Fruit fly (Drosophila melanogaster) whole organism, embryonic: ENCODE data around the gene CG13991.
A peak's percentile ranks its signal among the peaks of the same experiment; 100 is the strongest.

ENCODE experiments used
- Awh ChIP-seq: fragments of 200-800 bp; sonication (Bioruptor generic); IDR thresholded peaks from 2 replicates; pipeline ENCODE4, ENCODE4 v1.3.6; 2022; ENCODE audit warnings: missing biosample characterization, missing genetic modification characterization
- B-H2 ChIP-seq: fragments of 200-800 bp; sonication (Bioruptor generic); optimal IDR thresholded peaks from 2 replicates; lab custom pipeline; 2018; ENCODE audit warnings: missing biosample characterization, mild to moderate bottlenecking, missing genetic modification characterization
- CG10462 ChIP-seq: fragments of 200-800 bp; sonication (Bioruptor generic); optimal IDR thresholded peaks from 2 replicates; lab custom pipeline; 2016; ENCODE audit warnings: missing biosample characterization, missing genetic modification characterization
- CG10979 ChIP-seq: fragments of 200-800 bp; sonication (Bioruptor generic); optimal IDR thresholded peaks from 2 replicates; lab custom pipeline; 2018; ENCODE audit warnings: missing biosample characterization, mild to moderate bottlenecking, missing genetic modification characterization, moderate library complexity
- CG13123 ChIP-seq: fragments of 200-800 bp; sonication (Bioruptor generic); optimal IDR thresholded peaks from 2 replicates; lab custom pipeline; 2016; ENCODE audit warnings: missing biosample characterization, missing genetic modification characterization
- CG14860 ChIP-seq: fragments of 200-800 bp; sonication (Bioruptor generic); IDR thresholded peaks from 3 replicates; pipeline ENCODE4 v1.3.6; 2022; ENCODE audit warnings: missing biosample characterization, missing genetic modification characterization; ENCODE audit not compliant: partially characterized antibody
- CG15479 ChIP-seq: fragments of 200-800 bp; sonication (Bioruptor generic); optimal IDR thresholded peaks from 3 replicates; lab custom pipeline; 2019; ENCODE audit warnings: missing biosample characterization, mild to moderate bottlenecking, missing genetic modification characterization, moderate library complexity
- CG15696 ChIP-seq: fragments of 200-800 bp; sonication (Bioruptor generic); optimal IDR thresholded peaks from 2 replicates; lab custom pipeline; 2019; ENCODE audit warnings: missing biosample characterization, mild to moderate bottlenecking, missing genetic modification characterization, moderate library complexity
- CG16813 ChIP-seq: fragments of 200-800 bp; sonication (Bioruptor generic); IDR thresholded peaks from 3 replicates; pipeline ENCODE4 v1.3.6; 2022; ENCODE audit warnings: missing biosample characterization, missing genetic modification characterization; ENCODE audit not compliant: partially characterized antibody
- CG2120 ChIP-seq: fragments of 200-800 bp; sonication (Bioruptor generic); optimal IDR thresholded peaks from 3 replicates; lab custom pipeline; 2016; ENCODE audit warnings: missing biosample characterization, missing genetic modification characterization
- CG2712 ChIP-seq: fragments of 200-800 bp; optimal IDR thresholded peaks from 3 replicates; lab custom pipeline; 2019; ENCODE audit warnings: missing biosample characterization, mild to moderate bottlenecking, missing genetic modification characterization, moderate library complexity
- CG33557 ChIP-seq: fragments of 200-800 bp; sonication (Bioruptor generic); optimal IDR thresholded peaks from 2 replicates; lab custom pipeline; 2019; ENCODE audit warnings: missing biosample characterization, mild to moderate bottlenecking, missing genetic modification characterization, moderate library complexity
- CG7745 ChIP-seq: fragments of 200-800 bp; sonication (Bioruptor generic); optimal IDR thresholded peaks from 2 replicates; lab custom pipeline; 2018; ENCODE audit warnings: missing biosample characterization, mild to moderate bottlenecking, missing genetic modification characterization, moderate library complexity
- CG9876 ChIP-seq: fragments of 200-800 bp; sonication (Bioruptor generic); optimal IDR thresholded peaks from 2 replicates; lab custom pipeline; 2016; ENCODE audit warnings: missing biosample characterization, missing genetic modification characterization
- CTCF ChIP-seq: fragments of 200-800 bp; sonication (Bioruptor generic); optimal IDR thresholded peaks from 2 replicates; lab custom pipeline; 2017; ENCODE audit warnings: missing biosample characterization, mild to moderate bottlenecking, missing genetic modification characterization, moderate library complexity
- Gug ChIP-seq: fragments of 200-800 bp; sonication (Bioruptor generic); IDR thresholded peaks from 4 replicates; pipeline ENCODE4 v1.3.6; 2022; ENCODE audit warnings: missing biosample characterization, missing genetic modification characterization
- HLH54F ChIP-seq: fragments of 200-800 bp; sonication (Bioruptor generic); optimal IDR thresholded peaks from 3 replicates; lab custom pipeline; 2016; ENCODE audit warnings: missing biosample characterization, missing genetic modification characterization
- HLHmδ ChIP-seq: fragments of 200-800 bp; sonication (Bioruptor generic); optimal IDR thresholded peaks from 2 replicates; lab custom pipeline; 2018; ENCODE audit warnings: missing biosample characterization, mild to moderate bottlenecking, missing genetic modification characterization, moderate library complexity
- Lpt ChIP-seq: fragments of >200 bp; optimal IDR thresholded peaks from 2 replicates; lab custom pipeline; 2018; ENCODE audit warnings: missing biosample characterization, missing genetic modification characterization
- MESR4 ChIP-seq: fragments of 200-800 bp; sonication (Bioruptor generic); optimal IDR thresholded peaks from 2 replicates; lab custom pipeline; 2018; ENCODE audit warnings: missing biosample characterization, mild to moderate bottlenecking, missing genetic modification characterization, moderate library complexity
- Med ChIP-seq: fragments of 200-800 bp; sonication (Bioruptor generic); peaks from one replicate; lab custom pipeline; 2016; ENCODE audit warnings: missing biosample characterization, missing genetic modification characterization, mild to moderate bottlenecking, inconsistent platforms, moderate library complexity
- NC2β ChIP-seq: fragments of 200-800 bp; sonication (Bioruptor generic); optimal IDR thresholded peaks from 2 replicates; lab custom pipeline; 2016; ENCODE audit warnings: missing biosample characterization, missing genetic modification characterization
- Nf-YB ChIP-seq: fragments of 200-800 bp; sonication (Bioruptor generic); optimal IDR thresholded peaks from 3 replicates; lab custom pipeline; 2019; ENCODE audit warnings: missing biosample characterization, mild to moderate bottlenecking, missing genetic modification characterization, moderate library complexity
- Poxn ChIP-seq: fragments of 200-800 bp; sonication (Bioruptor generic); IDR thresholded peaks from 2 replicates; pipeline ENCODE4 v1.3.6; 2022; ENCODE audit warnings: missing biosample characterization, missing genetic modification characterization
- Sin3A ChIP-seq: fragments of >200 bp; optimal IDR thresholded peaks from 2 replicates; lab custom pipeline; 2018
- Vsx1 ChIP-seq: fragments of 200-800 bp; sonication (Bioruptor generic); optimal IDR thresholded peaks from 2 replicates; lab custom pipeline; 2017; ENCODE audit warnings: missing biosample characterization, mild to moderate bottlenecking, missing genetic modification characterization, missing genetic modification reagents
- ab ChIP-seq: fragments of 200-800 bp; sonication (Bioruptor generic); optimal IDR thresholded peaks from 2 replicates; lab custom pipeline; 2016; ENCODE audit warnings: missing biosample characterization, missing genetic modification characterization
- br ChIP-seq: fragments of >200 bp; optimal IDR thresholded peaks from 2 replicates; lab custom pipeline; 2017
- cad ChIP-seq: fragments of >200 bp; optimal IDR thresholded peaks from 2 replicates; lab custom pipeline; 2017; ENCODE audit warnings: missing biosample characterization, missing genetic modification characterization
- chinmo ChIP-seq: fragments of 200-800 bp; sonication (Bioruptor generic); IDR thresholded peaks from 4 replicates; pipeline ENCODE4 v1.3.6; 2022; ENCODE audit warnings: missing biosample characterization, missing genetic modification characterization; ENCODE audit not compliant: partially characterized antibody
- ci ChIP-seq: fragments of 200-800 bp; sonication (Bioruptor generic); IDR thresholded peaks from 3 replicates; pipeline ENCODE4 v1.3.6; 2022; ENCODE audit warnings: missing biosample characterization, missing genetic modification characterization
- croc ChIP-seq: fragments of 200-800 bp; sonication (Bioruptor generic); conservative IDR thresholded peaks from 3 replicates; pipeline ENCODE4 v1.3.6; 2022; ENCODE audit warnings: missing biosample characterization, missing genetic modification characterization
- cwo ChIP-seq: fragments of 200-800 bp; sonication (Bioruptor generic); optimal IDR thresholded peaks from 3 replicates; lab custom pipeline; 2017; ENCODE audit warnings: missing biosample characterization, missing genetic modification characterization, mild to moderate bottlenecking, moderate library complexity, missing genetic modification reagents
- dimm ChIP-seq: fragments of 200-800 bp; sonication (Bioruptor generic); IDR thresholded peaks from 2 replicates; pipeline ENCODE4 v1.3.6; 2022; ENCODE audit warnings: missing biosample characterization, missing genetic modification characterization
- dm ChIP-seq: fragments of 200-800 bp; sonication (Bioruptor generic); optimal IDR thresholded peaks from 3 replicates; lab custom pipeline; 2016; ENCODE audit warnings: missing biosample characterization, missing genetic modification characterization
- grn ChIP-seq: fragments of 200-800 bp; sonication (Bioruptor generic); optimal IDR thresholded peaks from 3 replicates; lab custom pipeline; 2017; ENCODE audit warnings: missing biosample characterization, missing genetic modification characterization
- gsb-n ChIP-seq: fragments of 200-800 bp; sonication (Bioruptor generic); optimal IDR thresholded peaks from 3 replicates; lab custom pipeline; 2018; ENCODE audit warnings: missing biosample characterization, mild to moderate bottlenecking, missing genetic modification characterization
- hb ChIP-seq: fragments of 200-800 bp; sonication (Bioruptor generic); IDR thresholded peaks from 3 replicates; pipeline ENCODE4 v1.3.6; 2022; ENCODE audit warnings: missing biosample characterization, missing genetic modification characterization; ENCODE audit not compliant: partially characterized antibody
- ken ChIP-seq: fragments of 200-800 bp; sonication (Bioruptor generic); IDR thresholded peaks from 3 replicates; pipeline ENCODE4 v1.3.6; 2022; ENCODE audit warnings: missing biosample characterization, missing genetic modification characterization
- oc ChIP-seq: fragments of 200-800 bp; sonication (Bioruptor generic); optimal IDR thresholded peaks from 2 replicates; lab custom pipeline; 2018; ENCODE audit warnings: missing biosample characterization, mild to moderate bottlenecking, missing genetic modification characterization, moderate library complexity
- pan ChIP-seq, 4 experiments: fragments of >200 bp in 3 of 4; fragments of 200-800 bp in 1 of 4; sonication (Bioruptor generic) in 1 of 4; optimal IDR thresholded peaks in 3 of 4; IDR thresholded peaks in 1 of 4; 2 replicates each; pipeline versions ENCODE4 v1.3.6 to Lab custom; 2017 to 2022; ENCODE audit warnings: missing biosample characterization in 2 of 4, missing genetic modification characterization in 2 of 4, mixed read lengths in 1 of 4
- phol ChIP-seq: fragments of 200-800 bp; sonication (Bioruptor generic); optimal IDR thresholded peaks from 3 replicates; lab custom pipeline; 2018; ENCODE audit warnings: missing biosample characterization, mild to moderate bottlenecking, missing genetic modification characterization, moderate library complexity
- sd ChIP-seq: fragments of 200-800 bp; sonication (Bioruptor generic); optimal IDR thresholded peaks from 3 replicates; lab custom pipeline; 2018; ENCODE audit warnings: missing biosample characterization, mild to moderate bottlenecking, missing genetic modification characterization, moderate library complexity
- sens ChIP-seq: fragments of 200-800 bp; sonication (Bioruptor generic); peaks from one replicate; lab custom pipeline; 2016; ENCODE audit warnings: missing biosample characterization, missing genetic modification characterization
- so ChIP-seq: fragments of 200-800 bp; sonication (Bioruptor generic); IDR thresholded peaks from 3 replicates; pipeline ENCODE4 v1.3.6; 2022; ENCODE audit warnings: missing biosample characterization, missing genetic modification characterization
- sug ChIP-seq: fragments of 200-800 bp; optimal IDR thresholded peaks from 2 replicates; lab custom pipeline; 2019; ENCODE audit warnings: missing biosample characterization, mild to moderate bottlenecking, missing genetic modification characterization, moderate library complexity
- tna ChIP-seq: fragments of 200-800 bp; sonication (Bioruptor generic); IDR thresholded peaks from 2 replicates; pipeline ENCODE4 v1.3.6; 2022; ENCODE audit warnings: missing biosample characterization, missing genetic modification characterization; ENCODE audit not compliant: partially characterized antibody
- toy ChIP-seq: fragments of 200-800 bp; sonication (Bioruptor generic); IDR thresholded peaks from 2 replicates; pipeline ENCODE4 v1.3.6; 2022; ENCODE audit warnings: missing biosample characterization, missing genetic modification characterization
- vfl ChIP-seq: fragments of 200-800 bp; sonication (Bioruptor generic); optimal IDR thresholded peaks from 2 replicates; lab custom pipeline; 2016; ENCODE audit warnings: missing biosample characterization, missing genetic modification characterization
- zen2 ChIP-seq: fragments of 200-800 bp; sonication (Bioruptor generic); IDR thresholded peaks from 3 replicates; pipeline ENCODE4 v1.3.6; 2022; ENCODE audit warnings: missing biosample characterization, missing genetic modification characterization; ENCODE audit not compliant: partially characterized antibody

CG13991 gene

dm6 chr2L:6177141-6177540 is 38.0 kb downstream of the CG13991 start (continued):
- TF ChIP-seq CG14860 (GFP tag; lab: Robert Waterston, UW) (peak; percentile 33; the same call in 1 of the 3 replicates), vfl (no peak), cwo (GFP tag; lab: Kevin White, UChicago) (no peak), CG2120 (no peak), croc (GFP tag; lab: Robert Waterston, UW) (no peak), dimm (GFP tag; lab: Robert Waterston, UW) (no peak), dm (GFP tag; lab: Kevin White, UChicago) (no peak), chinmo (GFP tag; lab: Robert Waterston, UW) (no peak), CG2712 (tag; lab: Kevin White, UChicago) (no peak), toy (GFP tag; lab: Robert Waterston, UW) (no peak), CG16813 (GFP tag; lab: Robert Waterston, UW) (0 out of 3 replicates have a peak, but pooled peaks have one; percentile 33), CG10462 (GFP tag; lab: Kevin White, UChicago) (no peak), cad (no peak), CG33557 (GFP tag; lab: Kevin White, UChicago) (peak; percentile 7), br (no peak), B-H2 (GFP tag; lab: Kevin White, UChicago) (no peak), sens (GFP tag; lab: Kevin White, UChicago) (peak; percentile 66), Gug (GFP tag; lab: Robert Waterston, UW) (no peak), CG15696 (tag; lab: Kevin White, UChicago) (peak; percentile 55), CG15479 (peak; percentile 97)
- TF ChIP-seq, all 482 proteins: peak for 11

DNA sequence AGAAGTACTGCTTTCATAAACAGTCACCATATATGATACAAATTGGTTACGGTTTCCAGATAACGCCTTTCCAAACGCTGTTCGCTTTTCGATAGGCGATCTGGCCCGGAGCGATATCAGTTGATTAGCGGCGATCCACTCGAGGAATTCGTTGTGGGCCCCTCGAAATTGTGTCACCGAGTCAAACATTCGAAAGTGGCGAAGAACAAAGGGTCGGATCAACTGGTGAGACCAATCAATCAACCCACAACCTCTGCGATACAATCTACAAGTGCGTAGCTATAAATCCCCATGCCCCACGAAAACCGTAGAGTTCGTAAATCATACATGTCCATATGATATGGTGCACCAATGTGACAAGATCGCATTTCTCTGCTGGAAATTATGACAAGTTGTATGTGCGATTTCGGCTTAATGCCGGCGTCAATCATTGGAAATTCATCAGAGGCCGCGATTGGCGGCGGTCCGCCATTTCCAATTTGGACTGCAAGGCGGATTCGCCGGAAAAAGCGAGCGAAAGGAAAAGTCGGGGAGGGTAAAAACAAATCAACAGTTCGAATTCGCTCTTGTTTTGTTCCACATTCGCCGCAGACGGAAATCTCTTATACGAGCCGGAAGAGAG is 39.0 kb downstream of the CG13991 start:
- TF ChIP-seq Lpt (GFP tag; lab: Kevin White, UChicago), result no peak
- TF ChIP-seq HLH54F (GFP tag; lab: Kevin White, UChicago), result no peak
- no peak for TF ChIP-seq Poxn
- peak; percentile 4; the same call in 1 of the 3 replicates for TF ChIP-seq zen2 (GFP tag; lab: Robert Waterston, UW)
- TF ChIP-seq Sin3A (lab: Kevin White, UChicago), result no peak
- TF ChIP-seq MESR4, result no peak
- TF ChIP-seq pan (optimal IDR thresholded peaks at IDR 0.05; lab: Kevin White, UChicago), result no peak
- TF ChIP-seq pan (GFP tag; optimal IDR thresholded peaks at IDR 0.05 in 1 of 2, IDR thresholded peaks at IDR 0.05 in 1 of 2), result no peak
- TF ChIP-seq grn (GFP tag; lab: Kevin White, UChicago), result peak; percentile 98
- no peak for TF ChIP-seq CG9876 (GFP tag; lab: Kevin White, UChicago)
- no peak for TF ChIP-seq tna
- peak; percentile 93 for TF ChIP-seq Nf-YB
- TF ChIP-seq ab (GFP tag; lab: Kevin White, UChicago), result no peak
- TF ChIP-seq hb, result no peak
- peak; percentile 8 for TF ChIP-seq oc
- TF ChIP-seq CG10979 (tag; lab: Kevin White, UChicago), result no peak
- 0 out of 3 replicates have a peak, but pooled peaks have one; percentile 38 for TF ChIP-seq so (GFP tag; lab: Robert Waterston, UW)
- peak; percentile 26 for TF ChIP-seq phol (tag; lab: Kevin White, UChicago)
- TF ChIP-seq ci, result 0 out of 3 replicates have a peak, but pooled peaks have one; percentile 29
- TF ChIP-seq CG7745, result no peak
- TF ChIP-seq CTCF (GFP tag; lab: Kevin White, UChicago), result peak; percentile 8
- TF ChIP-seq sd (tag; lab: Kevin White, UChicago), result peak; percentile 75
- TF ChIP-seq Vsx1 (GFP tag; lab: Kevin White, UChicago), result peak; percentile 88
- TF ChIP-seq gsb-n (tag; lab: Kevin White, UChicago), result peak; percentile 77
- TF ChIP-seq ken (GFP tag; lab: Robert Waterston, UW), result 0 out of 3 replicates have a peak, but pooled peaks have one; percentile 15
- TF ChIP-seq toy (GFP tag; lab: Robert Waterston, UW), result 0 out of 2 replicates have a peak, but pooled peaks have one; percentile 16
- peak; percentile 27 for TF ChIP-seq Med (GFP tag; lab: Kevin White, UChicago)
- TF ChIP-seq CG13123, result no peak
- TF ChIP-seq NC2β (GFP tag; lab: Kevin White, UChicago), result no peak
- peak; percentile 91 for TF ChIP-seq sug (tag; lab: Kevin White, UChicago)
- TF ChIP-seq HLHmδ, result peak; percentile 2
- no peak for TF ChIP-seq Awh (GFP tag; lab: Robert Waterston, UW)
